Fruit fly (Drosophila melanogaster) whole organism, embryonic: ENCODE data around the gene Pgd.

Experiments
- CG12219 ChIP-seq: fragments of 200-800 bp; sonication (Bioruptor generic); optimal IDR thresholded peaks from 3 replicates; lab custom pipeline; 2018; ENCODE audit warnings: missing biosample characterization, mild to moderate bottlenecking, missing genetic modification characterization
- CG12236 ChIP-seq: fragments of 200-800 bp; sonication (Bioruptor generic); optimal IDR thresholded peaks from 2 replicates; lab custom pipeline; 2016; ENCODE audit warnings: missing biosample characterization, missing genetic modification characterization
- CG13287 ChIP-seq: fragments of 200-800 bp; sonication (Bioruptor generic); IDR thresholded peaks from 2 replicates; pipeline ENCODE4 v1.3.6; 2022; ENCODE audit warnings: missing biosample characterization, missing genetic modification characterization; ENCODE audit not compliant: partially characterized antibody
- CG14667 ChIP-seq: fragments of 200-800 bp; sonication (Bioruptor generic); IDR thresholded peaks from 2 replicates; pipeline ENCODE4 v1.3.6; 2022; ENCODE audit warnings: missing biosample characterization, missing genetic modification characterization
- CG1647 ChIP-seq: fragments of 200-800 bp; sonication (Bioruptor generic); optimal IDR thresholded peaks from 3 replicates; lab custom pipeline; 2016; ENCODE audit warnings: missing biosample characterization, missing genetic modification characterization
- CG16813 ChIP-seq: fragments of 200-800 bp; sonication (Bioruptor generic); IDR thresholded peaks from 3 replicates; pipeline ENCODE4 v1.3.6; 2022; ENCODE audit warnings: missing biosample characterization, missing genetic modification characterization; ENCODE audit not compliant: partially characterized antibody
- CG16863 ChIP-seq: fragments of 200-800 bp; sonication (Bioruptor generic); optimal IDR thresholded peaks from 3 replicates; lab custom pipeline; 2016; ENCODE audit warnings: missing biosample characterization, missing genetic modification characterization
- CG17359 ChIP-seq: fragments of 200-800 bp; sonication (Bioruptor generic); optimal IDR thresholded peaks from 3 replicates; lab custom pipeline; 2018; ENCODE audit warnings: missing biosample characterization, mild to moderate bottlenecking, missing genetic modification characterization, moderate library complexity
- CG18619 ChIP-seq: fragments of 200-800 bp; sonication (Bioruptor generic); optimal IDR thresholded peaks from 3 replicates; lab custom pipeline; 2017; ENCODE audit warnings: missing biosample characterization, mild to moderate bottlenecking, missing genetic modification characterization
- CG3995 ChIP-seq: fragments of 200-800 bp; sonication (Bioruptor generic); optimal IDR thresholded peaks from 3 replicates; lab custom pipeline; 2016; ENCODE audit warnings: missing biosample characterization, missing genetic modification characterization
- CG7839 ChIP-seq: fragments of 200-800 bp; sonication (Bioruptor generic); optimal IDR thresholded peaks from 3 replicates; lab custom pipeline; 2018; ENCODE audit warnings: missing biosample characterization, mild to moderate bottlenecking, missing genetic modification characterization, moderate library complexity
- CG7963 ChIP-seq: fragments of 200-800 bp; sonication (Bioruptor generic); IDR thresholded peaks from 3 replicates; pipeline ENCODE4 v1.3.6; 2022; ENCODE audit warnings: missing biosample characterization, missing genetic modification characterization; ENCODE audit not compliant: partially characterized antibody
- CG8089 ChIP-seq: fragments of 200-800 bp; sonication (Bioruptor generic); optimal IDR thresholded peaks from 3 replicates; lab custom pipeline; 2016; ENCODE audit warnings: missing biosample characterization, missing genetic modification characterization
- CTCF ChIP-seq: fragments of 200-800 bp; sonication (Bioruptor generic); optimal IDR thresholded peaks from 2 replicates; lab custom pipeline; 2017; ENCODE audit warnings: missing biosample characterization, mild to moderate bottlenecking, missing genetic modification characterization, moderate library complexity
- Dad ChIP-seq: fragments of 200-800 bp; sonication (Bioruptor generic); optimal IDR thresholded peaks from 3 replicates; lab custom pipeline; 2016; ENCODE audit warnings: missing biosample characterization, missing genetic modification characterization
- Doc2 ChIP-seq: fragments of 200-800 bp; sonication (Bioruptor generic); IDR thresholded peaks from 2 replicates; pipeline ENCODE4 v1.3.6; 2022; ENCODE audit warnings: missing biosample characterization, missing genetic modification characterization
- Doc3 ChIP-seq: fragments of 200-800 bp; sonication (Bioruptor generic); IDR thresholded peaks from 3 replicates; pipeline ENCODE4 v1.3.6; 2022; ENCODE audit warnings: missing biosample characterization, missing genetic modification characterization; ENCODE audit not compliant: partially characterized antibody
- Dref ChIP-seq: fragments of 200-800 bp; sonication (Bioruptor generic); IDR thresholded peaks from 2 replicates; pipeline ENCODE4 v1.3.6; 2022; ENCODE audit warnings: missing biosample characterization, missing genetic modification characterization
- Drgx ChIP-seq: fragments of 200-800 bp; sonication (Bioruptor generic); IDR thresholded peaks from 2 replicates; pipeline ENCODE4 v1.3.6; 2022; ENCODE audit warnings: missing biosample characterization, missing genetic modification characterization
- ERR ChIP-seq: fragments of 200-800 bp; sonication (Bioruptor generic); optimal IDR thresholded peaks from 2 replicates; lab custom pipeline; 2016; ENCODE audit warnings: missing biosample characterization, missing genetic modification characterization
- H15 ChIP-seq: fragments of 200-800 bp; sonication (Bioruptor generic); IDR thresholded peaks from 3 replicates; pipeline ENCODE4 v1.3.6; 2022; ENCODE audit warnings: missing biosample characterization, missing genetic modification characterization
- HLH4C ChIP-seq: fragments of 200-800 bp; sonication (Bioruptor generic); IDR thresholded peaks from 3 replicates; pipeline ENCODE4 v1.3.6; 2022; ENCODE audit warnings: missing biosample characterization, missing genetic modification characterization; ENCODE audit not compliant: partially characterized antibody
- Hand ChIP-seq: fragments of 200-800 bp; sonication (Bioruptor generic); optimal IDR thresholded peaks from 2 replicates; lab custom pipeline; 2017; ENCODE audit warnings: mild to moderate bottlenecking, missing biosample characterization, missing genetic modification reagents, missing genetic modification characterization
- Hmr ChIP-seq: fragments of 200-800 bp; sonication (Bioruptor generic); optimal IDR thresholded peaks from 3 replicates; lab custom pipeline; 2017; ENCODE audit warnings: mild to moderate bottlenecking, missing biosample characterization, missing genetic modification reagents, missing genetic modification characterization
- Jarid2 ChIP-seq: fragments of 200-800 bp; sonication (Bioruptor generic); optimal IDR thresholded peaks from 3 replicates; lab custom pipeline; 2017; ENCODE audit warnings: mild to moderate bottlenecking, missing biosample characterization, missing genetic modification reagents, missing genetic modification characterization
- Opbp ChIP-seq: fragments of 200-800 bp; sonication (Bioruptor generic); IDR thresholded peaks from 3 replicates; pipeline ENCODE4 v1.3.6; 2022; ENCODE audit warnings: missing biosample characterization, missing genetic modification characterization; ENCODE audit not compliant: partially characterized antibody
- Trl ChIP-seq, 3 experiments: fragments of >200 bp in 2 of 3; fragments of 200-800 bp in 1 of 3; sonication (Bioruptor generic) in 1 of 3; optimal IDR thresholded peaks; 2 replicates in 1 of 3; 3 replicates in 2 of 3; lab custom pipeline; 2016 to 2017; ENCODE audit warnings: missing biosample characterization in 1 of 3, missing genetic modification characterization in 1 of 3
- Xrp1 ChIP-seq: fragments of 200-800 bp; sonication (Bioruptor generic); IDR thresholded peaks from 2 replicates; pipeline ENCODE4 v1.3.6; 2022; ENCODE audit warnings: missing biosample characterization, missing genetic modification characterization
- amos ChIP-seq: fragments of 200-800 bp; sonication (Bioruptor generic); IDR thresholded peaks from 2 replicates; pipeline ENCODE4 v1.3.6; 2022; ENCODE audit warnings: missing biosample characterization, missing genetic modification characterization; ENCODE audit not compliant: partially characterized antibody
- btn ChIP-seq: fragments of 200-800 bp; sonication (Bioruptor generic); optimal IDR thresholded peaks from 2 replicates; lab custom pipeline; 2016; ENCODE audit warnings: missing biosample characterization, missing genetic modification characterization
- chif ChIP-seq, 2 experiments: fragments of 200-800 bp; sonication (Bioruptor generic); optimal IDR thresholded peaks; 3 replicates each; lab custom pipeline; 2016; ENCODE audit warnings: missing biosample characterization in 2 of 2, missing genetic modification characterization in 2 of 2
- chm ChIP-seq: fragments of 200-800 bp; sonication (Bioruptor generic); IDR thresholded peaks from 2 replicates; pipeline ENCODE4 v1.3.6; 2022; ENCODE audit warnings: missing biosample characterization, missing genetic modification characterization
- crol ChIP-seq: fragments of 200-800 bp; sonication (Bioruptor generic); IDR thresholded peaks from 2 replicates; pipeline ENCODE4 v1.3.6; 2022; ENCODE audit warnings: missing biosample characterization, missing genetic modification characterization
- dan ChIP-seq: fragments of 200-800 bp; sonication (Bioruptor generic); IDR thresholded peaks from 2 replicates; pipeline ENCODE4 v1.3.6; 2022; ENCODE audit warnings: missing biosample characterization, missing genetic modification characterization
- gsb-n ChIP-seq: fragments of 200-800 bp; sonication (Bioruptor generic); optimal IDR thresholded peaks from 3 replicates; lab custom pipeline; 2018; ENCODE audit warnings: missing biosample characterization, mild to moderate bottlenecking, missing genetic modification characterization
- hkb ChIP-seq, 2 experiments: fragments of 200-800 bp in 1 of 2; fragments of >200 bp in 1 of 2; sonication (Bioruptor generic) in 1 of 2; IDR thresholded peaks in 1 of 2; optimal IDR thresholded peaks in 1 of 2; 2 replicates each; pipeline versions ENCODE4 v1.3.6 to Lab custom; 2017 to 2022; ENCODE audit warnings: missing biosample characterization in 1 of 2, missing genetic modification characterization in 1 of 2
- kah ChIP-seq: fragments of 200-800 bp; sonication (Bioruptor generic); optimal IDR thresholded peaks from 2 replicates; lab custom pipeline; 2018; ENCODE audit warnings: missing biosample characterization, mild to moderate bottlenecking, missing genetic modification characterization
- lmd ChIP-seq: fragments of 200-800 bp; sonication (Bioruptor generic); IDR thresholded peaks from 2 replicates; pipeline ENCODE4 v1.3.6; 2022; ENCODE audit warnings: missing biosample characterization, missing genetic modification characterization
- mirr ChIP-seq: fragments of 200-800 bp; sonication (Bioruptor generic); optimal IDR thresholded peaks from 3 replicates; lab custom pipeline; 2018; ENCODE audit warnings: missing biosample characterization, mild to moderate bottlenecking, missing genetic modification characterization
- pb ChIP-seq: fragments of 200-800 bp; sonication (Bioruptor generic); optimal IDR thresholded peaks from 3 replicates; lab custom pipeline; 2016; ENCODE audit warnings: missing biosample characterization, missing genetic modification characterization
- pfk ChIP-seq: fragments of 200-800 bp; sonication (Bioruptor generic); optimal IDR thresholded peaks from 2 replicates; lab custom pipeline; 2018; ENCODE audit warnings: missing biosample characterization, mild to moderate bottlenecking, missing genetic modification characterization, moderate library complexity
- pho ChIP-seq: fragments of 200-800 bp; sonication (Bioruptor generic); optimal IDR thresholded peaks from 2 replicates; lab custom pipeline; 2016; ENCODE audit warnings: missing biosample characterization, missing genetic modification characterization
- pnt ChIP-seq: fragments of 200-800 bp; sonication (Bioruptor generic); optimal IDR thresholded peaks from 3 replicates; lab custom pipeline; 2016; ENCODE audit warnings: missing biosample characterization, missing genetic modification characterization
- schlank ChIP-seq: fragments of 200-800 bp; sonication (Bioruptor generic); optimal IDR thresholded peaks from 2 replicates; lab custom pipeline; 2018; ENCODE audit warnings: missing biosample characterization, mild to moderate bottlenecking, missing genetic modification characterization
- tgo ChIP-seq: fragments of 200-800 bp; sonication (Bioruptor generic); IDR thresholded peaks from 3 replicates; pipeline ENCODE4 v1.3.6; 2022; ENCODE audit warnings: missing biosample characterization, missing genetic modification characterization
- trh ChIP-seq: fragments of 200-800 bp; sonication (Bioruptor generic); optimal IDR thresholded peaks from 2 replicates; lab custom pipeline; 2016; ENCODE audit warnings: missing biosample characterization, missing genetic modification characterization
- tup ChIP-seq: fragments of 200-800 bp; sonication (Bioruptor generic); optimal IDR thresholded peaks from 2 replicates; lab custom pipeline; 2016; ENCODE audit warnings: missing biosample characterization, mild to moderate bottlenecking, missing genetic modification characterization, moderate library complexity
- unpg ChIP-seq: fragments of 200-800 bp; sonication (Bioruptor generic); optimal IDR thresholded peaks from 3 replicates; lab custom pipeline; 2018; ENCODE audit warnings: missing biosample characterization, mild to moderate bottlenecking, missing genetic modification characterization, moderate library complexity
- wdn ChIP-seq: fragments of 200-800 bp; sonication (Bioruptor generic); IDR thresholded peaks from 2 replicates; pipeline ENCODE4 v1.3.6; 2022; ENCODE audit warnings: missing biosample characterization, missing genetic modification characterization

Pgd gene

dm6 chrX:2136831-2137452 is 8.0 kb upstream of the Pgd start:
- TF ChIP-seq CG8089 (GFP tag; lab: Kevin White, UChicago) (peak; percentile 100), pho (GFP tag; lab: Kevin White, UChicago) (peak; percentile 100), Trl (optimal IDR thresholded peaks at IDR 0.05; lab: Kevin White, UChicago) (peak; percentile 62 to 76), Trl (GFP tag; optimal IDR thresholded peaks at IDR 0.05; lab: Kevin White, UChicago) (peak; percentile 100), pb (peak; percentile 100), CG16863 (GFP tag; lab: Kevin White, UChicago) (peak; percentile 100), Opbp (GFP tag; lab: Robert Waterston, UW) (0 out of 3 replicates have a peak, but pooled peaks have one; percentile 28), amos (no peak), CG18619 (GFP tag; lab: Kevin White, UChicago) (peak; percentile 100), Doc3 (GFP tag; lab: Robert Waterston, UW) (no peak), Drgx (GFP tag; lab: Robert Waterston, UW) (peak; percentile 100), kah (GFP tag; lab: Kevin White, UChicago) (peak; percentile 99), tgo (peak; percentile 100), CG7963 (GFP tag; lab: Robert Waterston, UW) (no peak), CG3995 (peak; percentile 90), H15 (GFP tag; lab: Robert Waterston, UW) (peak; percentile 100), CG7839 (peak; percentile 100), CG13287 (GFP tag; lab: Robert Waterston, UW) (no peak), CTCF (GFP tag; lab: Kevin White, UChicago) (peak; percentile 79), crol (peak; percentile 96), mirr (GFP tag; lab: Kevin White, UChicago) (peak; percentile 100), HLH4C (GFP tag; lab: Robert Waterston, UW) (no peak), Jarid2 (GFP tag; lab: Kevin White, UChicago) (peak; percentile 92), schlank (tag; lab: Kevin White, UChicago) (peak; percentile 100), gsb-n (tag; lab: Kevin White, UChicago) (peak; percentile 100), btn (peak; percentile 100), dan (peak; percentile 100), wdn (GFP tag; lab: Robert Waterston, UW) (peak; percentile 100), hkb (optimal IDR thresholded peaks at IDR 0.05; lab: Kevin White, UChicago) (no peak), hkb (GFP tag; IDR thresholded peaks at IDR 0.05; lab: Robert Waterston, UW) (peak; percentile 100), CG16813 (GFP tag; lab: Robert Waterston, UW) (0 out of 3 replicates have a peak, but pooled peaks have one; percentile 39), ERR (GFP tag; lab: Kevin White, UChicago) (peak; percentile 99), chm (GFP tag; lab: Robert Waterston, UW) (peak; percentile 100), Dref (peak; percentile 60), Hmr (GFP tag; lab: Kevin White, UChicago) (peak; percentile 100), tup (GFP tag; lab: Kevin White, UChicago) (peak; percentile 100), trh (GFP tag; lab: Kevin White, UChicago) (peak; percentile 100), Hand (peak; percentile 99), CG1647 (GFP tag; lab: Kevin White, UChicago) (peak; percentile 100), lmd (GFP tag; lab: Robert Waterston, UW) (peak; percentile 100), chif (GFP tag; optimal IDR thresholded peaks at IDR 0.05; lab: Kevin White, UChicago) (peak; percentile 100), pnt (GFP tag; lab: Kevin White, UChicago) (peak; percentile 100), unpg (GFP tag; lab: Kevin White, UChicago) (peak; percentile 100), CG17359 (peak; percentile 100), Dad (peak; percentile 100), CG12236 (peak; percentile 100), Doc2 (GFP tag; lab: Robert Waterston, UW) (peak; percentile 99), CG12219 (peak; percentile 100), pfk (peak; percentile 82), Xrp1 (GFP tag; lab: Robert Waterston, UW) (peak; percentile 100), CG14667 (peak; percentile 100)
